Fruit fly (Drosophila melanogaster): ENCODE results near the gene Rad9.

- TF ChIP-seq Eip75B (GFP tag; optimal IDR thresholded peaks at IDR 0.05): no peak
- no peak for TF ChIP-seq lz (GFP tag; optimal IDR thresholded peaks at IDR 0.05)
- no peak for TF ChIP-seq fd85E (GFP tag; optimal IDR thresholded peaks at IDR 0.05)
- TF ChIP-seq CG6792 (GFP tag; optimal IDR thresholded peaks at IDR 0.05): no peak
- no peak for TF ChIP-seq Sox15 (GFP tag; optimal IDR thresholded peaks at IDR 0.05)
These were observed 35.7 kb downstream of the Rad9 start for dm6 chr3L:18836658-18837057.
